Worm (Caenorhabditis elegans): Measurements from ENCODE around the gene col-19.

The col-19 gene

ce11 chrX:410073-410572 is 11.4 kb upstream of the col-19 start (continued):
- peak; percentile 88 for TF ChIP-seq mep-1 (tag; optimal IDR thresholded peaks at IDR 0.05)
- peak; percentile 92 for TF ChIP-seq nhr-90 (tag; optimal IDR thresholded peaks at IDR 0.05; ENCODE audit: poor library complexity)
- no peak for TF ChIP-seq unc-130 (tag; optimal IDR thresholded peaks at IDR 0.05)
- TF ChIP-seq hlh-17 (GFP tag; optimal IDR thresholded peaks at IDR 0.05; ENCODE audit: borderline replicate concordance): no peak
- peak; percentile 62 for TF ChIP-seq pax-3 (tag; optimal IDR thresholded peaks at IDR 0.05)
- no peak for TF ChIP-seq tlp-1 (tag; optimal IDR thresholded peaks at IDR 0.05)
- peak; percentile 58 for TF ChIP-seq mef-2 (tag; optimal IDR thresholded peaks at IDR 0.05)
- TF ChIP-seq elt-3 (tag; optimal IDR thresholded peaks at IDR 0.05): peak in 3 of 6 experiments; percentile 20 to 79 (median 49)
- TF ChIP-seq pqm-1 (tag; optimal IDR thresholded peaks at IDR 0.05): peak; percentile 42
- peak; percentile 89 for TF ChIP-seq tbx-2 (tag; optimal IDR thresholded peaks at IDR 0.05)
- TF ChIP-seq hpl-2 (GFP tag; optimal IDR thresholded peaks at IDR 0.05): peak; percentile 84
- TF ChIP-seq skn-1 (tag; optimal IDR thresholded peaks at IDR 0.05): peak; percentile 70
- TF ChIP-seq fkh-8 (tag; optimal IDR thresholded peaks at IDR 0.05): peak; percentile 87
- TF ChIP-seq ama-1 (optimal IDR thresholded peaks at IDR 0.05): no peak
- peak; percentile 64 to 68 for TF ChIP-seq efl-1 (optimal IDR thresholded peaks at IDR 0.05)
- peak in 1 of 2 experiments; percentile 94 for TF ChIP-seq efl-1 (GFP tag; optimal IDR thresholded peaks at IDR 0.05 in 1 of 2)
- TF ChIP-seq ces-1 (GFP tag; optimal IDR thresholded peaks at IDR 0.05): no peak
- TF ChIP-seq egl-27 (tag; optimal IDR thresholded peaks at IDR 0.05): peak; percentile 18 to 74
- peak; percentile 93 for TF ChIP-seq nhr-71 (tag; optimal IDR thresholded peaks at IDR 0.05)
- no peak for TF ChIP-seq nhr-12 (tag; optimal IDR thresholded peaks at IDR 0.05)
- TF ChIP-seq zag-1 (tag; optimal IDR thresholded peaks at IDR 0.05): no peak
- TF ChIP-seq snpc-4 (tag; optimal IDR thresholded peaks at IDR 0.05): peak; percentile 60
- no peak for TF ChIP-seq hlh-4 (tag; optimal IDR thresholded peaks at IDR 0.05)
- TF ChIP-seq mdl-1 (tag; optimal IDR thresholded peaks at IDR 0.05): peak in 1 of 2 experiments; percentile 77
- peak; percentile 89 for TF ChIP-seq nhr-19 (GFP tag; conservative IDR thresholded peaks at IDR 0.05)
- TF ChIP-seq aly-2 (tag; optimal IDR thresholded peaks at IDR 0.05): peak; percentile 77
- no peak for TF ChIP-seq C34B4.2 (tag; optimal IDR thresholded peaks at IDR 0.05)
- peak; percentile 89 for TF ChIP-seq swsn-7 (tag; optimal IDR thresholded peaks at IDR 0.05)
- TF ChIP-seq lin-13 (GFP tag; optimal IDR thresholded peaks at IDR 0.05): peak; percentile 33
- TF ChIP-seq lin-35 (GFP tag; optimal IDR thresholded peaks at IDR 0.05): peak; percentile 64 to 82
- TF ChIP-seq nhr-85 (tag): peak; percentile 89
- peak in 2 of 3 experiments; percentile 53 for TF ChIP-seq dpl-1 (GFP tag; optimal IDR thresholded peaks at IDR 0.05)
- TF ChIP-seq rnt-1 (tag; optimal IDR thresholded peaks at IDR 0.05): peak; percentile 79

ce11 chrX:421785-422657 is 514 bp downstream of the col-19 start:
- TF ChIP-seq egl-13 (tag; optimal IDR thresholded peaks at IDR 0.05) (no peak), unc-62 (GFP tag; optimal IDR thresholded peaks at IDR 0.05) (no peak), ets-5 (GFP tag; IDR thresholded peaks at IDR 0.05) (no peak), blmp-1 (tag; optimal IDR thresholded peaks at IDR 0.05) (no peak), C04F5.9 (tag; optimal IDR thresholded peaks at IDR 0.05) (no peak), sox-4 (tag; optimal IDR thresholded peaks at IDR 0.05) (no peak), jun-1 (tag; optimal IDR thresholded peaks at IDR 0.05) (no peak)

- TF ChIP-seq ztf-11 (tag; optimal IDR thresholded peaks at IDR 0.05) (no peak), elt-2 (tag; optimal IDR thresholded peaks at IDR 0.05) (peak; percentile 57), nhr-12 (tag; optimal IDR thresholded peaks at IDR 0.05) (no peak)
Measured at ce11 chrX:423757-424156, 2.2 kb downstream of the col-19 start.

Data from whole organism, L1 larva.